Worm (Caenorhabditis elegans) whole organism, L2 larva: Measurements from ENCODE around the gene F15D4.2.

Experiments used
- C34F6.9 ChIP-seq: fragments of 150-350 bp; optimal IDR thresholded peaks from 2 replicates; lab custom pipeline; 2014; ENCODE audit warnings: missing biosample characterization, missing genetic modification characterization
- F13H6.1 ChIP-seq: sonication (generic microtip); optimal IDR thresholded peaks from 2 replicates; lab custom pipeline; 2016; ENCODE audit warnings: missing genetic modification characterization, missing compliant biosample characterization
- R02D3.7 ChIP-seq: fragments of 150-350 bp; optimal IDR thresholded peaks from 2 replicates; lab custom pipeline; 2014; ENCODE audit warnings: missing biosample characterization, missing genetic modification characterization
- Y55F3AM.14 ChIP-seq: fragments of 200-800 bp; sonication (Bioruptor generic); optimal IDR thresholded peaks from 2 replicates; lab custom pipeline; 2018; ENCODE audit warnings: mild to moderate bottlenecking, missing genetic modification characterization, missing compliant biosample characterization
- ZK546.5 ChIP-seq: sonication (generic microtip); optimal IDR thresholded peaks from 2 replicates; lab custom pipeline; 2017; ENCODE audit warnings: missing biosample characterization, missing genetic modification characterization
- aly-2 ChIP-seq: fragments of 150-350 bp; optimal IDR thresholded peaks from 2 replicates; lab custom pipeline; 2014; ENCODE audit warnings: missing biosample characterization, missing genetic modification characterization
- ama-1 ChIP-seq: fragments of 150-350 bp; optimal IDR thresholded peaks from 2 replicates; lab custom pipeline; 2018; ENCODE audit warnings: inconsistent platforms
- blmp-1 ChIP-seq: sonication (generic microtip); optimal IDR thresholded peaks from 2 replicates; lab custom pipeline; 2017; ENCODE audit warnings: missing genetic modification characterization, mild to moderate bottlenecking, missing compliant biosample characterization, antibody characterized with exemption, moderate library complexity; ENCODE audit not compliant: insufficient read depth
- ceh-16 ChIP-seq: fragments of 150-350 bp; optimal IDR thresholded peaks from 2 replicates; lab custom pipeline; 2014; ENCODE audit warnings: missing biosample characterization, missing genetic modification characterization
- crh-2 ChIP-seq: sonication (generic microtip); optimal IDR thresholded peaks from 2 replicates; lab custom pipeline; 2017; ENCODE audit warnings: missing biosample characterization, missing genetic modification characterization
- dmd-4 ChIP-seq: sonication (generic microtip); optimal IDR thresholded peaks from 2 replicates; lab custom pipeline; 2017; ENCODE audit warnings: missing biosample characterization, missing genetic modification characterization
- egl-27 ChIP-seq: sonication (generic microtip); optimal IDR thresholded peaks from 3 replicates; lab custom pipeline; 2017; ENCODE audit warnings: missing biosample characterization, missing genetic modification reagents, missing genetic modification characterization
- elt-3 ChIP-seq: sonication (generic microtip); optimal IDR thresholded peaks from 2 replicates; lab custom pipeline; 2017; ENCODE audit warnings: missing biosample characterization, missing genetic modification characterization
- fos-1 ChIP-seq: fragments of 150-350 bp; optimal IDR thresholded peaks from 2 replicates; lab custom pipeline; 2014; ENCODE audit warnings: missing biosample characterization, missing genetic modification characterization
- gmeb-1 ChIP-seq: fragments of 150-350 bp; optimal IDR thresholded peaks from 2 replicates; lab custom pipeline; 2014; ENCODE audit warnings: missing biosample characterization, missing genetic modification characterization
- lin-11 ChIP-seq: fragments of 150-350 bp; sonication (generic microtip); optimal IDR thresholded peaks from 2 replicates; lab custom pipeline; 2014; ENCODE audit warnings: missing biosample characterization, missing genetic modification characterization, inconsistent platforms, mixed read lengths
- lin-13 ChIP-seq: fragments of 150-350 bp; optimal IDR thresholded peaks from 2 replicates; lab custom pipeline; 2014; ENCODE audit warnings: missing biosample characterization, missing genetic modification reagents, missing genetic modification characterization
- lin-39 ChIP-seq: fragments of 150-350 bp; optimal IDR thresholded peaks from 2 replicates; lab custom pipeline; 2014; ENCODE audit warnings: missing biosample characterization, missing genetic modification reagents, missing genetic modification characterization
- lsy-2 ChIP-seq, 2 experiments: fragments of 150-350 bp in 1 of 2; sonication (generic microtip) in 1 of 2; optimal IDR thresholded peaks; 2 replicates each; lab custom pipeline; 2014 to 2017; ENCODE audit warnings: missing biosample characterization in 2 of 2, missing genetic modification characterization in 2 of 2
- mab-5 ChIP-seq: fragments of 150-350 bp; optimal IDR thresholded peaks from 2 replicates; lab custom pipeline; 2014; ENCODE audit warnings: missing biosample characterization, missing genetic modification characterization
- mbf-1 ChIP-seq: sonication (generic microtip); optimal IDR thresholded peaks from 2 replicates; lab custom pipeline; 2017; ENCODE audit warnings: missing biosample characterization, missing genetic modification characterization
- mdl-1 ChIP-seq, 2 experiments: fragments of 150-350 bp in 1 of 2; sonication (generic microtip) in 1 of 2; optimal IDR thresholded peaks; 2 replicates each; lab custom pipeline; 2017; ENCODE audit warnings: missing biosample characterization in 2 of 2, missing genetic modification characterization in 2 of 2
- nhr-10 ChIP-seq: sonication (generic microtip); optimal IDR thresholded peaks from 2 replicates; lab custom pipeline; 2017; ENCODE audit warnings: missing biosample characterization, missing genetic modification characterization
- nhr-11 ChIP-seq: fragments of 150-350 bp; optimal IDR thresholded peaks from 2 replicates; lab custom pipeline; 2014; ENCODE audit warnings: missing biosample characterization, missing genetic modification characterization
- nhr-12 ChIP-seq: fragments of 150-350 bp; optimal IDR thresholded peaks from 2 replicates; lab custom pipeline; 2014; ENCODE audit warnings: missing biosample characterization, missing genetic modification characterization
- nhr-129 ChIP-seq: fragments of 150-350 bp; optimal IDR thresholded peaks from 2 replicates; lab custom pipeline; 2014; ENCODE audit warnings: missing biosample characterization, missing genetic modification characterization
- nhr-21 ChIP-seq: fragments of 150-350 bp; optimal IDR thresholded peaks from 2 replicates; lab custom pipeline; 2014; ENCODE audit warnings: missing biosample characterization, missing genetic modification characterization
- nhr-23 ChIP-seq: fragments of 150-350 bp; optimal IDR thresholded peaks from 2 replicates; lab custom pipeline; 2014; ENCODE audit warnings: missing biosample characterization, missing genetic modification reagents, missing genetic modification characterization
- nhr-25 ChIP-seq: fragments of 150-350 bp; sonication (generic microtip); optimal IDR thresholded peaks from 3 replicates; lab custom pipeline; 2014; ENCODE audit warnings: missing biosample characterization, missing genetic modification characterization
- nhr-6 ChIP-seq: fragments of 150-350 bp; optimal IDR thresholded peaks from 2 replicates; lab custom pipeline; 2014; ENCODE audit warnings: missing biosample characterization, missing genetic modification characterization
- sem-4 ChIP-seq: fragments of 150-350 bp; optimal IDR thresholded peaks from 2 replicates; lab custom pipeline; 2014; ENCODE audit warnings: missing biosample characterization, missing genetic modification reagents, missing genetic modification characterization
- sma-3 ChIP-seq: sonication (generic microtip); optimal IDR thresholded peaks from 2 replicates; lab custom pipeline; 2016; ENCODE audit warnings: missing genetic modification reagents, missing genetic modification characterization, missing compliant biosample characterization
- snpc-4 ChIP-seq: fragments of 150-350 bp; optimal IDR thresholded peaks from 2 replicates; lab custom pipeline; 2014; ENCODE audit warnings: missing biosample characterization, missing genetic modification characterization
- unc-39 ChIP-seq: fragments of 150-350 bp; optimal IDR thresholded peaks from 2 replicates; lab custom pipeline; 2014; ENCODE audit warnings: missing biosample characterization, missing genetic modification characterization
- unc-55 ChIP-seq: fragments of 150-350 bp; sonication (generic microtip); optimal IDR thresholded peaks from 3 replicates; lab custom pipeline; 2014; ENCODE audit warnings: missing biosample characterization, missing genetic modification reagents, missing genetic modification characterization
- unc-62 ChIP-seq: fragments of 150-350 bp; optimal IDR thresholded peaks from 2 replicates; lab custom pipeline; 2014; ENCODE audit warnings: missing biosample characterization, missing genetic modification reagents, missing genetic modification characterization
- zag-1 ChIP-seq: fragments of 150-350 bp; optimal IDR thresholded peaks from 2 replicates; lab custom pipeline; 2014; ENCODE audit warnings: missing biosample characterization, missing genetic modification characterization
- ztf-1 ChIP-seq: fragments of 200-800 bp; sonication (Bioruptor generic); conservative IDR thresholded peaks from 2 replicates; pipeline ENCODE4 v1.3.6; 2022; ENCODE audit warnings: missing genetic modification characterization, missing compliant biosample characterization
- ztf-11 ChIP-seq: sonication (generic microtip); optimal IDR thresholded peaks from 2 replicates; lab custom pipeline; 2017; ENCODE audit warnings: missing biosample characterization, missing genetic modification characterization
- ztf-4 ChIP-seq: fragments of 150-350 bp; optimal IDR thresholded peaks from 2 replicates; lab custom pipeline; 2014; ENCODE audit warnings: missing biosample characterization, missing genetic modification characterization

F15D4.2 gene

DNA sequence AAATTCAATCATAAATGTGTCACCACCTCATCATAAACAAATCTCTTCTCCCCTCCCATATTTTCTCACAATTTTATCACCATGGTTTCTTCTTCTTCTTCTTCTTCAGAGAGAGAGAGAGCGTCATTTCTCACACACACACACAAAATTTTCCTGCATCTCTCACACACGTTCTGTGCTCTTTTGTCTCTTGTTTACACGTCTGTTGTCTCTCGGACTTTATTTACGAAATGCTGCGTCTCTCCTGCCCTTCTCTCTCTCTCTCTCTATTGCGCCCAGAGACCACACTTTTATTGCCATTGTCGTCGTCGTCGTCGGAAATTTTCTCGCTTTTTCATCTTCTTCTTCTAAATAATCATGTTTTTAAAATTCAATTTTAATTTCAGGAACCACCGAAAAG, 20.7 kb upstream of the F15D4.2 start, which contains the start of gene lec-1 (continued):
- TF ChIP-seq lin-11 (tag; lab: Kevin White, UChicago) (no peak), mbf-1 (tag; lab: Kevin White, UChicago) (no peak), lin-39 (no peak)

DNA sequence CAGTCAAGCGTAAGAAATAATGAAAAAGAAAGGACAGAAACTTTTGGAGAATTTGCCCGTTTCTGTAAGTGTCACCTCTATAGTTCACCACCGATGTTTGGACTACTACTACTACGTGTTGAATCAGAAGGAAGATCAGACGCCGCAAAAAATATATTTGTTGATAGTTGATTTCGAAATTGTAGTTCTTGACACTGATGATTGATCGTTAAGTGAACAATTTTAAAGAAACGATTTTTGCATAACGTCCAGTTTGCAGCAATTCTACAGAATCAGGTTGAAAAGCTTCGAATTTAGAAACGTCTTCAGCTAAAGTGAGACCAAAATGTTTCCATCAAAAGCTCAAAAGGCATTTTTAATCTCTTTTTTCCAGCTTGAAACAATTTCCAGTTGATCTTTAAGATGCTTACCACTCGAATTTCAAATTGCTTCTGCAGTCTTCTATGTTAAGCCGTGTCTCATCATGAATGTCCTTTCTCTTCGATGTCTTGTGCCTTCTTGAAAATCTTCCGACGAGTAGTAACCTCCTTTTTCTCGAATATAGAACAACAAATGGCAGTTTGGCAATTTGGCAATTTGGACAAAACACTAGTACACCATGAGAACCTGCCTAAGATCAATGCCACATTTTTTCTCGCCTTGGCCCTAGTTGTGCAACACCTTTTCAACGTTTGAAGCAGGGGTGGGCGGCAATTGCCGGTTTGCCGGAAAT, 20.0 kb upstream of the F15D4.2 start:
- TF ChIP-seq snpc-4 (no peak), nhr-25 (tag; lab: Kevin White, UChicago) (peak; percentile 10)

DNA sequence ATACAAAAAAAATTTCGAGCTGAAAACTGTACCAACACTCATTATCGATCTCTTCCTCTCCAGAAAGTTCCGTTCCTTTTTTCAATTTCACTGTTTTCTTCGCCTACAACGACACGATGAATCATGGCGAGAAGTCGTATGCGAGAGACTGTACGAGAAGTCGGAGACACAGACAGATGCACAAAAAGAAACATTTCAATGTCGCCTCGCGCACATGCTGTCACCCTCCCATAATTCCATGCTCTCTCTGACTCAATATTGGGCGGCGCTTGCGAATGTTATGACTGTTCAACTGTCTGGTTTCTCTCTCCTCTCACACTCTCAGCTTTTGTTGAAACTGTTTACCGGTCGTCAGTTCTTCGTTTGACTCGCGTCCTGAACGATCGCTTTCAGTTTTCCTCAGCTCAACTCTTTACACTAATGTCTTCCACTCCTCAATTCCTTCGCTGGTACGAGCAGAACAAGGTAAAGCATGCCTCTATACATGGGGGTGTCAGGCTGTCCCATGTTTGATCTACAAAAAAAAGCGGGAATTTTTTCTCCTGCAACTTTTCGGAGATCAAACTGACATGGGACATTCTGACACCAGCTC, 19.1 kb upstream of the F15D4.2 start:
- TF ChIP-seq unc-55 (GFP tag; lab: Kevin White, UChicago): peak; percentile 35
- no peak for TF ChIP-seq snpc-4
- no peak for TF ChIP-seq R02D3.7 (tag; lab: Kevin White, UChicago)
- TF ChIP-seq sma-3 (GFP tag; lab: Kevin White, UChicago): no peak
- TF ChIP-seq fos-1 (tag; lab: Kevin White, UChicago): peak; percentile 69
- peak; percentile 64 for TF ChIP-seq nhr-129 (tag; lab: Kevin White, UChicago)
- TF ChIP-seq lin-11 (tag; lab: Kevin White, UChicago): no peak
- no peak for TF ChIP-seq mbf-1 (tag; lab: Kevin White, UChicago)
- TF ChIP-seq unc-39 (tag; lab: Kevin White, UChicago): no peak
- no peak for TF ChIP-seq elt-3 (tag; lab: Kevin White, UChicago)
- no peak for TF ChIP-seq lin-13
- no peak for TF ChIP-seq nhr-11
- TF ChIP-seq ceh-16 (tag; lab: Kevin White, UChicago): no peak
- no peak for TF ChIP-seq zag-1 (tag; lab: Kevin White, UChicago)
- TF ChIP-seq crh-2 (tag; lab: Kevin White, UChicago): no peak
- peak; percentile 13 for TF ChIP-seq sem-4 (tag; lab: Kevin White, UChicago)
- peak; percentile 22 for TF ChIP-seq F13H6.1 (tag; lab: Kevin White, UChicago)
- TF ChIP-seq C34F6.9 (tag; lab: Kevin White, UChicago): peak; percentile 28
- TF ChIP-seq gmeb-1 (tag; lab: Kevin White, UChicago): no peak
- no peak for TF ChIP-seq dmd-4 (tag; lab: Kevin White, UChicago)
- no peak for TF ChIP-seq ztf-1 (GFP tag; lab: Robert Waterston, UW)
- no peak for TF ChIP-seq nhr-10 (tag; lab: Kevin White, UChicago)
- no peak for TF ChIP-seq ZK546.5 (tag; lab: Kevin White, UChicago)
- peak in 1 of 2 experiments; percentile 23 for TF ChIP-seq lsy-2 (tag; optimal IDR thresholded peaks at IDR 0.05; lab: Kevin White, UChicago)
- no peak for TF ChIP-seq egl-27 (tag; lab: Kevin White, UChicago)

DNA sequence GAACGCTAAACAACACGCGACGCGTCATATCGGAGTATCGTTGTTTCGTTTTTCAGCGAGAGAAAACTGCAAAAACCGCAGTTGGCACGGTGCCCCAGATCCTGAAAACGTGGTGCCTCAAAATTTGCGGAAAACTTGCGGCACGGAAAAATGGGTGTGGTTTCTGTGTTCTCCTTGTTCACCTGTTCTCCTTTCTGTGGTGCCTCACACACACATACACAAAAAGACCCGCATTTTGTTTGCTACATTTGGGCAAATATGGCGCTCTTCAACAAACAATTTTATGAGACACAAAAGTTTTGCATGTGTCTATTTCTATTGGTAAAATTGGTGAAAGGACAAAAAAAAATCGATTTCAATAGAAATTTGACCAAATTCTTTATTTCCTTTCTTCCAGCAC, 17.0 kb upstream of the F15D4.2 start:
- TF ChIP-seq ceh-16 (tag; lab: Kevin White, UChicago) (no peak), nhr-6 (tag; lab: Kevin White, UChicago) (no peak), R02D3.7 (tag; lab: Kevin White, UChicago) (no peak), nhr-25 (tag; lab: Kevin White, UChicago) (no peak), nhr-21 (tag; lab: Kevin White, UChicago) (no peak), blmp-1 (no peak), lin-11 (tag; lab: Kevin White, UChicago) (no peak), gmeb-1 (tag; lab: Kevin White, UChicago) (no peak), dmd-4 (tag; lab: Kevin White, UChicago) (no peak), egl-27 (tag; lab: Kevin White, UChicago) (no peak)

DNA sequence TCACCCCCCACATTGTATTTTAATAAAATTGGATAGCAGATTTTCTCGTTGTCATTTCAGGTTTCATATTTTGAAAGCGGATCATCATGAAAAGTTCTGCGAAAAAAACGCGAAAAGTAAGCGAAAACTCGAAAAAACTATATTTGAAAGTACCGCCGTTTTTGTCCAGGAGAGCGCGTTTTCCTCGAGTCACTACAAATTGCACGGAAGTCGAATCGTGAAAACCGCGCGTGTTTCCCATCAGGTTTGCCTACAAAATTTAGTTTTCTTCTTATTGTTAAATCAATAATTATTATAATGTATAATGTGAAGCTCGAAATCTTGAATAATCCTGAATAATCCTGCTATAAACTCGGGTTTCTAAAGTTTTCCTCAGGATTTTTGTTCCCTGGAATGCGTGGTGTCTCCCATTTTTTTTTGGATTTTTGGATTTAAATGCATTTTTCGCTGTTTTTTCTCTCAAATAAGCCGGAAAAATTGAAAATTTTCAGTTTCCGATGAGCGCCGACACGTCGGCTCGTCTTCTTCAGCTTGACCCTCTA, 16.1 kb upstream of the F15D4.2 start, which contains the start of gene btf-1:
TSS of gene btf-1 (plus strand) at position 492 of the 542 bp plus-strand sequence.
- peak; percentile 68 for TF ChIP-seq crh-2 (tag; lab: Kevin White, UChicago)
- peak; percentile 79 for TF ChIP-seq nhr-21 (tag; lab: Kevin White, UChicago)
- TF ChIP-seq mdl-1 (tag; optimal IDR thresholded peaks at IDR 0.05; lab: Kevin White, UChicago): peak in 1 of 2 experiments; percentile 23
- TF ChIP-seq nhr-25 (tag; lab: Kevin White, UChicago): peak; percentile 76
- TF ChIP-seq zag-1 (tag; lab: Kevin White, UChicago): peak; percentile 1
- no peak for TF ChIP-seq nhr-23 (tag; lab: Kevin White, UChicago)
- TF ChIP-seq ztf-4: peak; percentile 51
- TF ChIP-seq C34F6.9 (tag; lab: Kevin White, UChicago): peak; percentile 86
- TF ChIP-seq ztf-1 (GFP tag; lab: Robert Waterston, UW): no peak
- TF ChIP-seq ama-1 (lab: Kevin White, UChicago): peak; percentile 80
- TF ChIP-seq sem-4 (tag; lab: Kevin White, UChicago): no peak
- peak; percentile 48 for TF ChIP-seq egl-27 (tag; lab: Kevin White, UChicago)
- no peak for TF ChIP-seq ztf-11 (tag; lab: Kevin White, UChicago)
- TF ChIP-seq nhr-11: no peak
- no peak for TF ChIP-seq mab-5
- no peak for TF ChIP-seq blmp-1
- TF ChIP-seq nhr-10 (tag; lab: Kevin White, UChicago): no peak
- no peak for TF ChIP-seq aly-2
- TF ChIP-seq gmeb-1 (tag; lab: Kevin White, UChicago): peak; percentile 96
- TF ChIP-seq unc-55 (GFP tag; lab: Kevin White, UChicago): peak; percentile 81
- TF ChIP-seq Y55F3AM.14 (GFP tag; lab: Kevin White, UChicago): peak; percentile 53
- TF ChIP-seq lin-11 (tag; lab: Kevin White, UChicago): peak; percentile 5
- no peak for TF ChIP-seq elt-3 (tag; lab: Kevin White, UChicago)
- no peak for TF ChIP-seq unc-62 (GFP tag; lab: Kevin White, UChicago)
- TF ChIP-seq nhr-12 (tag; lab: Kevin White, UChicago): no peak
- no peak for TF ChIP-seq mbf-1 (tag; lab: Kevin White, UChicago)
